Fruit fly (Drosophila melanogaster): Measurements from ENCODE around the gene CG15824.

CG15824 gene

dm6 chr2L:865851-866250 lies 19.1 kb downstream of the CG15824 start (continued):
- TF ChIP-seq CG10959 (GFP tag; IDR thresholded peaks at IDR 0.05) (peak; percentile 91), CG12769 (tag; optimal IDR thresholded peaks at IDR 0.05) (peak; percentile 98), Tbp (GFP tag; optimal IDR thresholded peaks at IDR 0.05) (no peak), CG34376 (GFP tag; optimal IDR thresholded peaks at IDR 0.05) (peak; percentile 84), BEAF-32 (GFP tag; optimal IDR thresholded peaks at IDR 0.05) (peak; percentile 7), CG4282 (GFP tag; optimal IDR thresholded peaks at IDR 0.05) (peak; percentile 81), CG16815 (GFP tag; optimal IDR thresholded peaks at IDR 0.05) (peak; percentile 93), Dfd (GFP tag; optimal IDR thresholded peaks at IDR 0.05) (peak in 1 of 2 experiments; percentile 4), CG15073 (GFP tag; optimal IDR thresholded peaks at IDR 0.05) (peak; percentile 78), Camta (GFP tag; optimal IDR thresholded peaks at IDR 0.05) (peak; percentile 94), fd3F (GFP tag; optimal IDR thresholded peaks at IDR 0.05) (peak; percentile 93), NK7.1 (GFP tag; optimal IDR thresholded peaks at IDR 0.05) (peak; percentile 93), bsh (GFP tag; optimal IDR thresholded peaks at IDR 0.05) (peak; percentile 89 to 96), dmrt11E (tag; optimal IDR thresholded peaks at IDR 0.05) (peak; percentile 94), MTF-1 (GFP tag; optimal IDR thresholded peaks at IDR 0.05; ENCODE audit: borderline replicate concordance) (peak; percentile 93), CG4617 (GFP tag; optimal IDR thresholded peaks at IDR 0.05; ENCODE audit: borderline replicate concordance) (peak; percentile 92), CG17912 (GFP tag; optimal IDR thresholded peaks at IDR 0.05) (peak; percentile 92), zf30C (GFP tag; optimal IDR thresholded peaks at IDR 0.05) (peak; percentile 83), CG34422 (GFP tag; IDR thresholded peaks at IDR 0.05) (peak; percentile 97), Mrtf (GFP tag; IDR thresholded peaks at IDR 0.05) (peak; percentile 95), Dp (GFP tag; optimal IDR thresholded peaks at IDR 0.05) (peak; percentile 11), CG11560 (tag; IDR thresholded peaks at IDR 0.05) (peak; percentile 83), pita (GFP tag; optimal IDR thresholded peaks at IDR 0.05) (no peak), Ets97D (GFP tag; optimal IDR thresholded peaks at IDR 0.05) (peak; percentile 88), CG7928 (GFP tag; optimal IDR thresholded peaks at IDR 0.05) (peak; percentile 77), CG34224 (GFP tag; IDR thresholded peaks at IDR 0.05; ENCODE audit: partially characterized antibody) (no peak), CG2202 (tag; optimal IDR thresholded peaks at IDR 0.05) (peak; percentile 92), CG18764 (GFP tag; optimal IDR thresholded peaks at IDR 0.05) (peak; percentile 87), usp (GFP tag; optimal IDR thresholded peaks at IDR 0.05) (no peak), bcd (GFP tag; optimal IDR thresholded peaks at IDR 0.05) (peak; percentile 96), CG14667 (GFP tag; IDR thresholded peaks at IDR 0.05) (peak; percentile 91), CG7357 (GFP tag; IDR thresholded peaks at IDR 0.05) (peak; percentile 88), Nf-YA (GFP tag; IDR thresholded peaks at IDR 0.05) (peak; percentile 92), HmgD (GFP tag; optimal IDR thresholded peaks at IDR 0.05) (peak; percentile 66), CG11695 (GFP tag; IDR thresholded peaks at IDR 0.05) (peak; percentile 94), D19B (GFP tag; optimal IDR thresholded peaks at IDR 0.05) (peak; percentile 78), bigmax (GFP tag; optimal IDR thresholded peaks at IDR 0.05) (peak; percentile 69), sima (GFP tag; optimal IDR thresholded peaks at IDR 0.05) (peak; percentile 88), Dip2 (GFP tag; IDR thresholded peaks at IDR 0.05) (peak; percentile 63), hkb (optimal IDR thresholded peaks at IDR 0.05) (peak; percentile 7), hkb (GFP tag; IDR thresholded peaks at IDR 0.05) (peak; percentile 97), nom (GFP tag; optimal IDR thresholded peaks at IDR 0.05) (peak; percentile 85), C15 (GFP tag; IDR thresholded peaks at IDR 0.05) (peak; percentile 94), CG10147 (GFP tag; optimal IDR thresholded peaks at IDR 0.05) (peak; percentile 92), CG10267 (tag; optimal IDR thresholded peaks at IDR 0.05) (peak; percentile 90), Stat92E (GFP tag; optimal IDR thresholded peaks at IDR 0.05) (peak in 1 of 3 experiments; percentile 37), mam (GFP tag; optimal IDR thresholded peaks at IDR 0.05) (peak; percentile 96), eve (GFP tag; optimal IDR thresholded peaks at IDR 0.05) (peak in 1 of 2 experiments; percentile 85), CG15269 (tag; optimal IDR thresholded peaks at IDR 0.05) (peak; percentile 96), Hsf (GFP tag; optimal IDR thresholded peaks at IDR 0.05) (peak; percentile 96), Atf3 (GFP tag; optimal IDR thresholded peaks at IDR 0.05) (peak; percentile 87)
